Fruit fly (Drosophila melanogaster) whole organism, wandering third instar larva: ENCODE measurements around the gene Tengl1.

ENCODE experiments used
- Hr78 ChIP-seq: fragments of >200 bp; optimal IDR thresholded peaks from 2 replicates; lab custom pipeline; 2017; ENCODE audit warnings: missing biosample characterization, missing genetic modification characterization
- Mio ChIP-seq: sonication (Bioruptor generic); optimal IDR thresholded peaks from 2 replicates; lab custom pipeline; 2016; ENCODE audit warnings: missing biosample characterization, missing genetic modification characterization
- N ChIP-seq: fragments of >200 bp; optimal IDR thresholded peaks from 2 replicates; lab custom pipeline; 2018; ENCODE audit warnings: missing biosample characterization, missing external identifiers, missing genetic modification characterization
- psq ChIP-seq: fragments of 200-800 bp; sonication (Bioruptor generic); optimal IDR thresholded peaks from 3 replicates; lab custom pipeline; 2017; ENCODE audit warnings: missing biosample characterization, mild to moderate bottlenecking, missing genetic modification characterization, moderate library complexity
- rgr ChIP-seq: fragments of 200-800 bp; sonication (Bioruptor generic); optimal IDR thresholded peaks from 3 replicates; lab custom pipeline; 2016; ENCODE audit warnings: missing biosample characterization, mild to moderate bottlenecking, missing genetic modification characterization

DNA sequence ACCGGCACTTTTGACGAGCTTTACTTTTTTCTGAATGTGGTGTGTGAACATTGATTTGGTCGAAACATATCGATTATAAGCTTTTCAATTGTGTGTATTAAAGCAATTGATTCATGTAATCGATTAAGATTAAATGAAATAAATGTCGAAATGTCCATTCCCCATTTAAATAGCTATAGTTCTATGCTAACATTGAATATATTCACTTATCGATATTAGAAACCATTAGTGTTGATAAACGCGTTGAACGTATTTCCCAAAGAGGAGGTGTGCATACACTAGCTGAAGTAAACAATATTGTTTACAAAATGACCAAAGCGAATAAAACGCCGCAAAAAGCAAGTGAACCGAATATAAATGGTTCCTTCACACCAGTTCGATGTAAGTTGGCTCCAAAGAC, 26.4 kb downstream of the Tengl1 start, which contains the start of the genes Uch and CG34174:
- TF ChIP-seq N = no peak
- TF ChIP-seq psq = peak; percentile 2
- TF ChIP-seq rgr (GFP tag; lab: Kevin White, UChicago) = peak; percentile 73
- TF ChIP-seq Mio (GFP tag; lab: Kevin White, UChicago) = no peak
- no peak for TF ChIP-seq Hr78
